Fruit fly (Drosophila melanogaster) S2 (cell line): ENCODE results near the gene CG4822.

Experiments used
- CG8478 ChIP-seq: fragments of >200 bp; optimal IDR thresholded peaks from 2 replicates; lab custom pipeline; 2018
- CTCF ChIP-seq, 2 experiments: fragments of >200 bp; optimal IDR thresholded peaks; 2 replicates each; lab custom pipeline; 2018

The CG4822 gene

dm6 chr2L:107476-108436 is 13.8 kb downstream of the CG4822 start:
- peak in 1 of 2 experiments; percentile 2 for TF ChIP-seq CTCF (optimal IDR thresholded peaks at IDR 0.05; lab: Kevin White, UChicago)
- no peak for TF ChIP-seq CG8478 (lab: Kevin White, UChicago)

- TF ChIP-seq CG8478 (lab: Kevin White, UChicago) (no peak), CTCF (optimal IDR thresholded peaks at IDR 0.05; lab: Kevin White, UChicago) (no peak)
These were observed 14.5 kb downstream of the CG4822 start for dm6 chr2L:107032-107431.

- TF ChIP-seq CG8478 (lab: Kevin White, UChicago) (no peak), CTCF (optimal IDR thresholded peaks at IDR 0.05; lab: Kevin White, UChicago) (no peak)
These were observed 15.0 kb downstream of the CG4822 start, which contains the start of the genes Nhe1 and Sam-S for dm6 chr2L:106540-106939. Gene Nhe1 (minus strand): TSS chr2L:106732. Gene Sam-S (plus strand): TSS chr2L:106903.

- TF ChIP-seq CG8478 (lab: Kevin White, UChicago), result no peak
- TF ChIP-seq CTCF (optimal IDR thresholded peaks at IDR 0.05; lab: Kevin White, UChicago), result peak; percentile 24 to 38
These were observed 19.3 kb downstream of the CG4822 start, which contains the start of gene Creld for dm6 chr2L:102161-102761. Gene Creld (plus strand): TSS chr2L:102380.

- no peak for TF ChIP-seq CG8478 (lab: Kevin White, UChicago)
- no peak for TF ChIP-seq CTCF (optimal IDR thresholded peaks at IDR 0.05; lab: Kevin White, UChicago)
These were observed 26.9 kb downstream of the CG4822 start, which contains the start of gene Zir for dm6 chr2L:94639-95059. Gene Zir (plus strand): TSS chr2L:94739.

dm6 chr2L:94096-94495 is 27.5 kb downstream of the CG4822 start:
- TF ChIP-seq CG8478 (lab: Kevin White, UChicago) (no peak), CTCF (optimal IDR thresholded peaks at IDR 0.05; lab: Kevin White, UChicago) (no peak)

dm6 chr2L:92993-93392 is 28.6 kb downstream of the CG4822 start:
- TF ChIP-seq CTCF (optimal IDR thresholded peaks at IDR 0.05; lab: Kevin White, UChicago) (no peak), CG8478 (lab: Kevin White, UChicago) (no peak)

- TF ChIP-seq CTCF (optimal IDR thresholded peaks at IDR 0.05; lab: Kevin White, UChicago) (no peak), CG8478 (lab: Kevin White, UChicago) (no peak)
These were observed 29.7 kb downstream of the CG4822 start for dm6 chr2L:91830-92229.

- no peak for TF ChIP-seq CG8478 (lab: Kevin White, UChicago)
- TF ChIP-seq CTCF (optimal IDR thresholded peaks at IDR 0.05; lab: Kevin White, UChicago), result no peak
These were observed 30.2 kb downstream of the CG4822 start for dm6 chr2L:91333-91732.

- TF ChIP-seq CTCF (optimal IDR thresholded peaks at IDR 0.05; lab: Kevin White, UChicago), result no peak
- TF ChIP-seq CG8478 (lab: Kevin White, UChicago), result no peak
These were observed 31.5 kb downstream of the CG4822 start for dm6 chr2L:90081-90480.

- TF ChIP-seq CTCF (optimal IDR thresholded peaks at IDR 0.05; lab: Kevin White, UChicago) (no peak), CG8478 (lab: Kevin White, UChicago) (no peak)
These were observed 32.4 kb downstream of the CG4822 start for dm6 chr2L:89158-89557.

- TF ChIP-seq CTCF (optimal IDR thresholded peaks at IDR 0.05; lab: Kevin White, UChicago) (no peak), CG8478 (lab: Kevin White, UChicago) (no peak)
These were observed 33.0 kb downstream of the CG4822 start for dm6 chr2L:88528-88927.

dm6 chr2L:87255-87723 is 34.3 kb downstream of the CG4822 start, which contains the start of gene net:
Gene net (minus strand): TSS chr2L:87387.
- TF ChIP-seq CTCF (optimal IDR thresholded peaks at IDR 0.05; lab: Kevin White, UChicago) (no peak), CG8478 (lab: Kevin White, UChicago) (no peak)

- TF ChIP-seq CTCF (optimal IDR thresholded peaks at IDR 0.05; lab: Kevin White, UChicago) (no peak), CG8478 (lab: Kevin White, UChicago) (no peak)
These were observed 35.9 kb downstream of the CG4822 start for dm6 chr2L:85701-86100.

dm6 chr2L:85099-85498 is 36.5 kb downstream of the CG4822 start:
- TF ChIP-seq CTCF (optimal IDR thresholded peaks at IDR 0.05; lab: Kevin White, UChicago) (no peak), CG8478 (lab: Kevin White, UChicago) (no peak)
